Worm (Caenorhabditis elegans) whole organism, L1 larva: ENCODE data around the gene ZK856.18.
A peak's percentile ranks its signal among the peaks of the same experiment; 100 is the strongest.

Experiments used
- F16B12.6 ChIP-seq: fragments of 150-350 bp; optimal IDR thresholded peaks from 2 replicates; lab custom pipeline; 2014; ENCODE audit warnings: missing biosample characterization, missing genetic modification characterization
- aha-1 ChIP-seq: fragments of 150-350 bp; optimal IDR thresholded peaks from 2 replicates; lab custom pipeline; 2014; ENCODE audit warnings: missing biosample characterization, missing genetic modification characterization
- alr-1 ChIP-seq: fragments of 200-800 bp; sonication (Bioruptor generic); optimal IDR thresholded peaks from 2 replicates; lab custom pipeline; 2018; ENCODE audit warnings: borderline replicate concordance, mild to moderate bottlenecking, missing genetic modification characterization, missing compliant biosample characterization
- blmp-1 ChIP-seq: fragments of 150-350 bp; optimal IDR thresholded peaks from 2 replicates; lab custom pipeline; 2014; ENCODE audit warnings: missing biosample characterization, missing genetic modification characterization
- ceh-90 ChIP-seq: sonication (generic microtip); optimal IDR thresholded peaks from 2 replicates; lab custom pipeline; 2016; ENCODE audit warnings: missing genetic modification characterization, missing compliant biosample characterization
- dsc-1 ChIP-seq: sonication (generic microtip); optimal IDR thresholded peaks from 2 replicates; lab custom pipeline; 2016; ENCODE audit warnings: mild to moderate bottlenecking, missing genetic modification characterization, missing compliant biosample characterization
- efl-1 ChIP-seq, 4 experiments: fragments of 150-350 bp; optimal IDR thresholded peaks in 3 of 4; peaks in 1 of 4; 1 replicate in 1 of 4; 2 replicates in 3 of 4; lab custom pipeline; 2014; ENCODE audit warnings: missing biosample characterization in 2 of 4, missing genetic modification characterization in 2 of 4, missing genetic modification reagents in 2 of 4
- egl-13 ChIP-seq: sonication (generic microtip); optimal IDR thresholded peaks from 2 replicates; lab custom pipeline; 2016; ENCODE audit warnings: missing genotype, missing genetic modification reagents, missing genetic modification characterization, missing compliant biosample characterization
- egl-27 ChIP-seq, 2 experiments: fragments of 150-350 bp in 1 of 2; sonication (generic microtip); optimal IDR thresholded peaks; 3 replicates each; lab custom pipeline; 2017 to 2018; ENCODE audit warnings: missing biosample characterization in 2 of 2, missing genetic modification characterization in 2 of 2, missing genetic modification reagents in 2 of 2
- elt-2 ChIP-seq: sonication (generic microtip); optimal IDR thresholded peaks from 2 replicates; lab custom pipeline; 2016; ENCODE audit warnings: missing genetic modification characterization, mild to moderate bottlenecking, inconsistent platforms, missing compliant biosample characterization, missing genetic modification reagents
- fkh-10 ChIP-seq: sonication (generic microtip); optimal IDR thresholded peaks from 2 replicates; lab custom pipeline; 2017; ENCODE audit warnings: missing biosample characterization, missing genetic modification reagents, missing genetic modification characterization
- fkh-8 ChIP-seq: sonication (generic microtip); optimal IDR thresholded peaks from 2 replicates; lab custom pipeline; 2016; ENCODE audit warnings: mild to moderate bottlenecking, missing genetic modification characterization, missing compliant biosample characterization
- jun-1 ChIP-seq: fragments of 150-350 bp; optimal IDR thresholded peaks from 2 replicates; lab custom pipeline; 2014; ENCODE audit warnings: missing biosample characterization, missing genetic modification reagents, missing genetic modification characterization
- lin-14 ChIP-seq: fragments of 200-800 bp; sonication (Bioruptor generic); optimal IDR thresholded peaks from 2 replicates; lab custom pipeline; 2018; ENCODE audit warnings: mild to moderate bottlenecking, missing genetic modification characterization, moderate library complexity, missing compliant biosample characterization
- lin-15B ChIP-seq: fragments of 150-350 bp; sonication (generic microtip); optimal IDR thresholded peaks from 3 replicates; lab custom pipeline; 2014; ENCODE audit warnings: missing biosample characterization, missing genetic modification characterization
- lin-35 ChIP-seq, 2 experiments: fragments of 150-350 bp; optimal IDR thresholded peaks; 2 replicates each; lab custom pipeline; 2014; ENCODE audit warnings: missing biosample characterization in 2 of 2, missing genetic modification characterization in 2 of 2, missing genetic modification reagents in 2 of 2
- lin-39 ChIP-seq: fragments of 150-350 bp; optimal IDR thresholded peaks from 2 replicates; lab custom pipeline; 2014; ENCODE audit warnings: missing biosample characterization, missing genetic modification reagents, missing genetic modification characterization
- mab-9 ChIP-seq: fragments of 200-800 bp; sonication (Bioruptor generic); IDR thresholded peaks from 2 replicates; pipeline ENCODE4 v1.3.6; 2022; ENCODE audit warnings: missing genetic modification reagents, missing genetic modification characterization, missing compliant biosample characterization
- mef-2 ChIP-seq: fragments of 150-350 bp; optimal IDR thresholded peaks from 2 replicates; lab custom pipeline; 2014; ENCODE audit warnings: missing biosample characterization, missing genetic modification characterization
- nhr-11 ChIP-seq: fragments of 150-350 bp; optimal IDR thresholded peaks from 2 replicates; lab custom pipeline; 2014; ENCODE audit warnings: missing biosample characterization, missing genetic modification characterization
- nhr-12 ChIP-seq: sonication (generic microtip); optimal IDR thresholded peaks from 2 replicates; lab custom pipeline; 2017; ENCODE audit warnings: missing biosample characterization, missing genetic modification characterization
- nhr-20 ChIP-seq: sonication (generic microtip); optimal IDR thresholded peaks from 2 replicates; lab custom pipeline; 2016; ENCODE audit warnings: mild to moderate bottlenecking, missing genetic modification characterization, missing compliant biosample characterization
- nhr-71 ChIP-seq: sonication (generic microtip); optimal IDR thresholded peaks from 2 replicates; lab custom pipeline; 2016; ENCODE audit warnings: mild to moderate bottlenecking, missing genetic modification characterization, moderate library complexity, missing compliant biosample characterization
- nhr-77 ChIP-seq: fragments of 150-350 bp; optimal IDR thresholded peaks from 2 replicates; lab custom pipeline; 2014; ENCODE audit warnings: missing biosample characterization, missing genetic modification characterization
- nhr-84 ChIP-seq: sonication (generic microtip); optimal IDR thresholded peaks from 2 replicates; lab custom pipeline; 2017; ENCODE audit warnings: missing biosample characterization, missing genetic modification characterization
- nhr-85 ChIP-seq: sonication (generic microtip); peaks from one replicate; lab custom pipeline; 2016; ENCODE audit warnings: missing genetic modification characterization, inconsistent platforms, missing compliant biosample characterization
- nhr-90 ChIP-seq: sonication (generic microtip); optimal IDR thresholded peaks from 2 replicates; lab custom pipeline; 2016; ENCODE audit warnings: mild to moderate bottlenecking, missing genetic modification characterization, missing compliant biosample characterization; ENCODE audit not compliant: poor library complexity
- rnt-1 ChIP-seq: sonication (generic microtip); optimal IDR thresholded peaks from 2 replicates; lab custom pipeline; 2016; ENCODE audit warnings: mild to moderate bottlenecking, missing genetic modification characterization, moderate library complexity, missing compliant biosample characterization
- skn-1 ChIP-seq: fragments of 150-350 bp; optimal IDR thresholded peaks from 2 replicates; lab custom pipeline; 2014; ENCODE audit warnings: missing biosample characterization, missing genetic modification characterization
- sup-37 ChIP-seq: fragments of 200-800 bp; sonication (Bioruptor generic); optimal IDR thresholded peaks from 2 replicates; lab custom pipeline; 2018; ENCODE audit warnings: mild to moderate bottlenecking, missing genetic modification characterization, missing compliant biosample characterization
- unc-130 ChIP-seq: fragments of 150-350 bp; optimal IDR thresholded peaks from 2 replicates; lab custom pipeline; 2017; ENCODE audit warnings: missing biosample characterization, missing genetic modification characterization, inconsistent platforms
- unc-30 ChIP-seq: sonication (generic microtip); optimal IDR thresholded peaks from 2 replicates; lab custom pipeline; 2017; ENCODE audit warnings: missing biosample characterization, missing genetic modification characterization
- unc-62 ChIP-seq: fragments of 150-350 bp; optimal IDR thresholded peaks from 2 replicates; lab custom pipeline; 2014; ENCODE audit warnings: missing biosample characterization, missing genetic modification reagents, missing genetic modification characterization
- unc-98 ChIP-seq: fragments of 200-800 bp; sonication (Bioruptor generic); IDR thresholded peaks from 2 replicates; pipeline ENCODE4 v1.3.6; 2022; ENCODE audit warnings: missing genetic modification characterization, missing compliant biosample characterization
- vab-15 ChIP-seq: sonication (generic microtip); optimal IDR thresholded peaks from 2 replicates; lab custom pipeline; 2017; ENCODE audit warnings: missing genotype, mild to moderate bottlenecking, missing genetic modification characterization, missing compliant biosample characterization
- zip-4 ChIP-seq: fragments of 200-800 bp; sonication (Bioruptor generic); optimal IDR thresholded peaks from 2 replicates; lab custom pipeline; 2018; ENCODE audit warnings: mild to moderate bottlenecking, missing genetic modification characterization, moderate library complexity, missing compliant biosample characterization
- ztf-11 ChIP-seq, 2 experiments: sonication (generic microtip); optimal IDR thresholded peaks; 2 replicates each; lab custom pipeline; 2016 to 2017; ENCODE audit warnings: missing genetic modification characterization in 2 of 2, missing biosample characterization in 1 of 2, missing compliant biosample characterization in 1 of 2
- ztf-4 ChIP-seq: fragments of 150-350 bp; optimal IDR thresholded peaks from 2 replicates; lab custom pipeline; 2014; ENCODE audit warnings: missing biosample characterization, missing genetic modification characterization

ZK856.18 gene

ce11 chrV:10190081-10190556 is 4.3 kb upstream of the ZK856.18 start, which contains the start of gene ZK856.5:
Gene ZK856.5, minus strand, starts transcription at chrV:10190131.
- no peak for TF ChIP-seq efl-1 (optimal IDR thresholded peaks at IDR 0.05; lab: Kevin White, UChicago)
- TF ChIP-seq efl-1 (GFP tag; optimal IDR thresholded peaks at IDR 0.05 in 1 of 2; lab: Kevin White, UChicago): peak in 1 of 2 experiments; percentile 66
- TF ChIP-seq vab-15 (tag; lab: Kevin White, UChicago): no peak
- TF ChIP-seq aha-1: no peak
- no peak for TF ChIP-seq unc-62 (GFP tag; lab: Kevin White, UChicago)
- TF ChIP-seq alr-1 (tag; lab: Kevin White, UChicago): no peak
- TF ChIP-seq mef-2 (tag; lab: Kevin White, UChicago): no peak
- TF ChIP-seq skn-1 (tag; lab: Kevin White, UChicago): no peak
- peak; percentile 22 for TF ChIP-seq nhr-71 (tag; lab: Kevin White, UChicago)
- no peak for TF ChIP-seq lin-39
- no peak for TF ChIP-seq F16B12.6 (tag; lab: Kevin White, UChicago)
- peak; percentile 58 for TF ChIP-seq nhr-85
- TF ChIP-seq elt-2 (tag; lab: Kevin White, UChicago): peak; percentile 90
- TF ChIP-seq egl-27 (tag; optimal IDR thresholded peaks at IDR 0.05; lab: Kevin White, UChicago): no peak
- no peak for TF ChIP-seq egl-13 (tag; lab: Kevin White, UChicago)
- TF ChIP-seq lin-35 (GFP tag; optimal IDR thresholded peaks at IDR 0.05; lab: Kevin White, UChicago): peak in 1 of 2 experiments; percentile 37
- no peak for TF ChIP-seq dsc-1 (tag; lab: Kevin White, UChicago)
- TF ChIP-seq unc-30: no peak
- no peak for TF ChIP-seq blmp-1

DNA sequence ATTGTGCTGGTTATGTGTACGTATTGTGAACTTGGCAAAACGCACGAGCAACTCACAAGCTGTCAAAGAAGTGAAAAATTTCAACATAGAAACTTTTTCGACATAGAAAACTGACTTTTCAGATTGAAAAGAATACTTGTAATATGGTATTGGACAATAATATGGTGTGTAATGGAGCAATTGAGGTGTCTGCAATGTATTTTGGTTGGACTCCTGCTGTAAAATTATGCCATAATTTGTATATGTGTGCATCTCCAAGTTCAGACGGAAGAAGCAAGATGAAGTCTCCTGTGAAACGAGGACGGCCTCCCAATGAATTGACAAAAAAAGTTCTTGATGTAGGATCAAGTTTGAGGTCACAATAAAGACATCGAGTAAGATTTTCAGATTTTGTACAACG is 2.0 kb downstream of the ZK856.18 start:
- no peak for TF ChIP-seq mab-9 (GFP tag; lab: Robert Waterston, UW)
- no peak for TF ChIP-seq unc-30
- no peak for TF ChIP-seq unc-130 (tag; lab: Kevin White, UChicago)
- TF ChIP-seq fkh-8 (tag; lab: Kevin White, UChicago): no peak

- TF ChIP-seq unc-98 (no peak), ceh-90 (tag; lab: Kevin White, UChicago) (no peak), nhr-71 (tag; lab: Kevin White, UChicago) (no peak), rnt-1 (no peak), lin-15B (tag; lab: Kevin White, UChicago) (no peak), nhr-90 (tag; lab: Kevin White, UChicago) (no peak), elt-2 (tag; lab: Kevin White, UChicago) (no peak), jun-1 (no peak), ztf-4 (tag; lab: Kevin White, UChicago) (no peak), fkh-10 (GFP tag; lab: Kevin White, UChicago) (no peak), ztf-11 (tag; optimal IDR thresholded peaks at IDR 0.05; lab: Kevin White, UChicago) (no peak), lin-14 (GFP tag; lab: Kevin White, UChicago) (no peak), nhr-77 (no peak), nhr-12 (tag; lab: Kevin White, UChicago) (no peak), nhr-11 (no peak), nhr-20 (no peak)
- TF ChIP-seq, all 84 proteins: peak for 0
Measured at ce11 chrV:10182984-10183383, 2.8 kb downstream of the ZK856.18 start, which contains the start of gene ZK856.4. Gene ZK856.4, plus strand, starts transcription at chrV:10183284.

DNA sequence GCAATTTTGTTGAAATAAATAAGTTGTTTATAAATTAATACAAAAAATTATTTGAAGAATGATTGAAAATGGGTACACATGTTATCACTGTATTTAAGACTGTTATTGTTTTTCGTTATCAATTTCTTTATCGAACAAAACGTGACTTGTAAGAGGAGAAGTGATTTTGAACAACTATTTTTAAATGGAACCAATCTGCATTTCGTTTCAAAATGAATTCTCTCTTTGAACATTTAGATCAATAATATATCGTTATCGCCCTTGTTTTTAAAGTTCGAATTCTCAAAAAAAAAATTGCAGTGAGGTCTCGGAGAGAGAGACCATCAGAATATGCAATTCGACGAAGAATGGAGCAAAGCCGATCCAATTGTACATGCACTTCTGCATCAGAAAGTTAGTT is 6.6 kb downstream of the ZK856.18 start, which contains the start of gene cul-5:
cul-5 (plus strand) TSS at position 301 of the 400 bp plus-strand sequence.
- TF ChIP-seq zip-4 (no peak), nhr-84 (tag; lab: Kevin White, UChicago) (no peak), sup-37 (GFP tag; lab: Kevin White, UChicago) (no peak), elt-2 (tag; lab: Kevin White, UChicago) (peak; percentile 41)
